Worm (Caenorhabditis elegans) whole organism, L1 larva: Measurements from ENCODE around the gene C07G1.6.

Source experiments
- C16A3.4 ChIP-seq: fragments of 150-350 bp; optimal IDR thresholded peaks from 2 replicates; lab custom pipeline; 2014; ENCODE audit warnings: missing biosample characterization, missing genetic modification characterization
- C34B4.2 ChIP-seq: sonication (generic microtip); optimal IDR thresholded peaks from 2 replicates; lab custom pipeline; 2017; ENCODE audit warnings: mild to moderate bottlenecking, missing genetic modification characterization, missing compliant biosample characterization
- alr-1 ChIP-seq: fragments of 200-800 bp; sonication (Bioruptor generic); optimal IDR thresholded peaks from 2 replicates; lab custom pipeline; 2018; ENCODE audit warnings: borderline replicate concordance, mild to moderate bottlenecking, missing genetic modification characterization, missing compliant biosample characterization
- aly-2 ChIP-seq: fragments of 150-350 bp; optimal IDR thresholded peaks from 2 replicates; lab custom pipeline; 2014; ENCODE audit warnings: missing biosample characterization, missing genetic modification characterization
- ama-1 ChIP-seq: fragments of 150-350 bp; optimal IDR thresholded peaks from 2 replicates; lab custom pipeline; 2014
- blmp-1 ChIP-seq: fragments of 150-350 bp; optimal IDR thresholded peaks from 2 replicates; lab custom pipeline; 2014; ENCODE audit warnings: missing biosample characterization, missing genetic modification characterization
- ceh-8 ChIP-seq: fragments of 200-800 bp; sonication (Bioruptor generic); optimal IDR thresholded peaks from 2 replicates; lab custom pipeline; 2018; ENCODE audit warnings: mild to moderate bottlenecking, missing genetic modification characterization, moderate library complexity, missing compliant biosample characterization
- ceh-82 ChIP-seq, 3 experiments: fragments of 150-350 bp in 1 of 3; sonication (generic microtip) in 2 of 3; optimal IDR thresholded peaks; 2 replicates each; lab custom pipeline; 2014 to 2017; ENCODE audit warnings: missing biosample characterization in 3 of 3, missing genetic modification characterization in 3 of 3
- ceh-88 ChIP-seq: fragments of 200-800 bp; sonication (Bioruptor generic); IDR thresholded peaks from 2 replicates; pipeline ENCODE4 v1.3.6; 2022; ENCODE audit warnings: missing genetic modification characterization, missing compliant biosample characterization
- efl-1 ChIP-seq, 4 experiments: fragments of 150-350 bp; optimal IDR thresholded peaks in 3 of 4; peaks in 1 of 4; 1 replicate in 1 of 4; 2 replicates in 3 of 4; lab custom pipeline; 2014; ENCODE audit warnings: missing biosample characterization in 2 of 4, missing genetic modification characterization in 2 of 4, missing genetic modification reagents in 2 of 4
- egl-13 ChIP-seq: sonication (generic microtip); optimal IDR thresholded peaks from 2 replicates; lab custom pipeline; 2016; ENCODE audit warnings: missing genotype, missing genetic modification reagents, missing genetic modification characterization, missing compliant biosample characterization
- elt-2 ChIP-seq: sonication (generic microtip); optimal IDR thresholded peaks from 2 replicates; lab custom pipeline; 2016; ENCODE audit warnings: missing genetic modification characterization, mild to moderate bottlenecking, inconsistent platforms, missing compliant biosample characterization, missing genetic modification reagents
- fkh-4 ChIP-seq: sonication (generic microtip); optimal IDR thresholded peaks from 2 replicates; lab custom pipeline; 2016; ENCODE audit warnings: missing compliant biosample characterization, missing genetic modification characterization, borderline replicate concordance
- fkh-8 ChIP-seq: sonication (generic microtip); optimal IDR thresholded peaks from 2 replicates; lab custom pipeline; 2016; ENCODE audit warnings: mild to moderate bottlenecking, missing genetic modification characterization, missing compliant biosample characterization
- fos-1 ChIP-seq: fragments of 150-350 bp; optimal IDR thresholded peaks from 2 replicates; lab custom pipeline; 2014; ENCODE audit warnings: missing biosample characterization, missing genetic modification characterization
- grh-1 ChIP-seq: fragments of 200-800 bp; sonication (Bioruptor generic); IDR thresholded peaks from 2 replicates; pipeline ENCODE4 v1.3.6; 2022; ENCODE audit warnings: missing genetic modification reagents, missing genetic modification characterization, missing compliant biosample characterization
- hlh-17 ChIP-seq: fragments of 200-800 bp; sonication (Bioruptor generic); optimal IDR thresholded peaks from 2 replicates; lab custom pipeline; 2018; ENCODE audit warnings: missing genetic modification characterization, mild to moderate bottlenecking, missing compliant biosample characterization, moderate library complexity, borderline replicate concordance
- irx-1 ChIP-seq: sonication (generic microtip); optimal IDR thresholded peaks from 2 replicates; lab custom pipeline; 2016; ENCODE audit warnings: missing genetic modification characterization, missing compliant biosample characterization
- isw-1 ChIP-seq: fragments of 200-800 bp; sonication (Bioruptor generic); IDR thresholded peaks from 2 replicates; pipeline ENCODE4 v1.3.6; 2022; ENCODE audit warnings: missing genetic modification characterization, missing compliant biosample characterization
- lin-13 ChIP-seq: fragments of 150-350 bp; optimal IDR thresholded peaks from 2 replicates; lab custom pipeline; 2014; ENCODE audit warnings: missing biosample characterization, missing genetic modification reagents, missing genetic modification characterization
- lin-14 ChIP-seq: fragments of 200-800 bp; sonication (Bioruptor generic); optimal IDR thresholded peaks from 2 replicates; lab custom pipeline; 2018; ENCODE audit warnings: mild to moderate bottlenecking, missing genetic modification characterization, moderate library complexity, missing compliant biosample characterization
- lin-15B ChIP-seq: fragments of 150-350 bp; sonication (generic microtip); optimal IDR thresholded peaks from 3 replicates; lab custom pipeline; 2014; ENCODE audit warnings: missing biosample characterization, missing genetic modification characterization
- lin-35 ChIP-seq, 2 experiments: fragments of 150-350 bp; optimal IDR thresholded peaks; 2 replicates each; lab custom pipeline; 2014; ENCODE audit warnings: missing biosample characterization in 2 of 2, missing genetic modification characterization in 2 of 2, missing genetic modification reagents in 2 of 2
- lsy-2 ChIP-seq, 2 experiments: fragments of 150-350 bp; optimal IDR thresholded peaks; 2 replicates each; lab custom pipeline; 2014; ENCODE audit warnings: missing biosample characterization in 2 of 2, missing genetic modification characterization in 2 of 2
- mdl-1 ChIP-seq, 2 experiments: fragments of 150-350 bp; optimal IDR thresholded peaks; 2 replicates each; lab custom pipeline; 2014 to 2017; ENCODE audit warnings: missing biosample characterization in 2 of 2, missing genetic modification characterization in 2 of 2, inconsistent platforms in 1 of 2
- mef-2 ChIP-seq: fragments of 150-350 bp; optimal IDR thresholded peaks from 2 replicates; lab custom pipeline; 2014; ENCODE audit warnings: missing biosample characterization, missing genetic modification characterization
- mep-1 ChIP-seq: fragments of 150-350 bp; optimal IDR thresholded peaks from 2 replicates; lab custom pipeline; 2014; ENCODE audit warnings: missing biosample characterization, missing genetic modification characterization
- nhr-11 ChIP-seq: fragments of 150-350 bp; optimal IDR thresholded peaks from 2 replicates; lab custom pipeline; 2014; ENCODE audit warnings: missing biosample characterization, missing genetic modification characterization
- nhr-12 ChIP-seq: sonication (generic microtip); optimal IDR thresholded peaks from 2 replicates; lab custom pipeline; 2017; ENCODE audit warnings: missing biosample characterization, missing genetic modification characterization
- nhr-20 ChIP-seq: sonication (generic microtip); optimal IDR thresholded peaks from 2 replicates; lab custom pipeline; 2016; ENCODE audit warnings: mild to moderate bottlenecking, missing genetic modification characterization, missing compliant biosample characterization
- nhr-237 ChIP-seq: fragments of 150-350 bp; optimal IDR thresholded peaks from 2 replicates; lab custom pipeline; 2014; ENCODE audit warnings: missing biosample characterization, missing genetic modification characterization
- nhr-47 ChIP-seq: sonication (generic microtip); optimal IDR thresholded peaks from 2 replicates; lab custom pipeline; 2016; ENCODE audit warnings: mild to moderate bottlenecking, missing genetic modification characterization, moderate library complexity, missing compliant biosample characterization
- nhr-71 ChIP-seq: sonication (generic microtip); optimal IDR thresholded peaks from 2 replicates; lab custom pipeline; 2016; ENCODE audit warnings: mild to moderate bottlenecking, missing genetic modification characterization, moderate library complexity, missing compliant biosample characterization
- nhr-77 ChIP-seq: fragments of 150-350 bp; optimal IDR thresholded peaks from 2 replicates; lab custom pipeline; 2014; ENCODE audit warnings: missing biosample characterization, missing genetic modification characterization
- nhr-85 ChIP-seq: sonication (generic microtip); peaks from one replicate; lab custom pipeline; 2016; ENCODE audit warnings: missing genetic modification characterization, inconsistent platforms, missing compliant biosample characterization
- pag-3 ChIP-seq: sonication (generic microtip); optimal IDR thresholded peaks from 2 replicates; lab custom pipeline; 2017; ENCODE audit warnings: missing genetic modification characterization, mild to moderate bottlenecking, missing compliant biosample characterization, antibody characterized with exemption, borderline replicate concordance; ENCODE audit not compliant: insufficient read depth
- rnt-1 ChIP-seq: sonication (generic microtip); optimal IDR thresholded peaks from 2 replicates; lab custom pipeline; 2016; ENCODE audit warnings: mild to moderate bottlenecking, missing genetic modification characterization, moderate library complexity, missing compliant biosample characterization
- skn-1 ChIP-seq: fragments of 150-350 bp; optimal IDR thresholded peaks from 2 replicates; lab custom pipeline; 2014; ENCODE audit warnings: missing biosample characterization, missing genetic modification characterization
- snpc-4 ChIP-seq: fragments of 150-350 bp; optimal IDR thresholded peaks from 2 replicates; lab custom pipeline; 2014; ENCODE audit warnings: missing biosample characterization, missing genetic modification characterization
- snu-23 ChIP-seq: sonication (generic microtip); optimal IDR thresholded peaks from 2 replicates; lab custom pipeline; 2016; ENCODE audit warnings: missing genetic modification characterization, missing compliant biosample characterization
- sox-4 ChIP-seq: sonication (generic microtip); optimal IDR thresholded peaks from 2 replicates; lab custom pipeline; 2016; ENCODE audit warnings: missing genetic modification characterization, missing compliant biosample characterization
- sptf-1 ChIP-seq: fragments of 150-350 bp; optimal IDR thresholded peaks from 2 replicates; lab custom pipeline; 2014; ENCODE audit warnings: missing biosample characterization, missing genetic modification characterization
- swsn-7 ChIP-seq: sonication (generic microtip); optimal IDR thresholded peaks from 2 replicates; lab custom pipeline; 2016; ENCODE audit warnings: missing genetic modification characterization, missing compliant biosample characterization
- tbx-2 ChIP-seq: sonication (generic microtip); optimal IDR thresholded peaks from 2 replicates; lab custom pipeline; 2016; ENCODE audit warnings: missing genetic modification characterization, missing compliant biosample characterization
- unc-30 ChIP-seq: sonication (generic microtip); optimal IDR thresholded peaks from 2 replicates; lab custom pipeline; 2017; ENCODE audit warnings: missing biosample characterization, missing genetic modification characterization
- unc-62 ChIP-seq: fragments of 150-350 bp; optimal IDR thresholded peaks from 2 replicates; lab custom pipeline; 2014; ENCODE audit warnings: missing biosample characterization, missing genetic modification reagents, missing genetic modification characterization
- unc-86 ChIP-seq: sonication (generic microtip); optimal IDR thresholded peaks from 2 replicates; lab custom pipeline; 2016; ENCODE audit warnings: missing genetic modification characterization, missing compliant biosample characterization
- xbp-1 ChIP-seq: sonication (generic microtip); optimal IDR thresholded peaks from 2 replicates; lab custom pipeline; 2016; ENCODE audit warnings: missing genetic modification characterization, missing compliant biosample characterization
- zag-1 ChIP-seq: fragments of 150-350 bp; optimal IDR thresholded peaks from 2 replicates; lab custom pipeline; 2014; ENCODE audit warnings: missing biosample characterization, missing genetic modification characterization
- ztf-11 ChIP-seq, 2 experiments: sonication (generic microtip); optimal IDR thresholded peaks; 2 replicates each; lab custom pipeline; 2016 to 2017; ENCODE audit warnings: missing genetic modification characterization in 2 of 2, missing biosample characterization in 1 of 2, missing compliant biosample characterization in 1 of 2

Gene C07G1.6

ce11 chrIV:8232428-8232827, 22.2 kb upstream of the C07G1.6 start:
- peak; percentile 13 for TF ChIP-seq C16A3.4 (tag; lab: Kevin White, UChicago)
- TF ChIP-seq unc-86 (tag; lab: Kevin White, UChicago) = peak; percentile 33
- peak; percentile 81 for TF ChIP-seq fkh-8 (tag; lab: Kevin White, UChicago)
- TF ChIP-seq pag-3 (tag; lab: Kevin White, UChicago) = no peak
- TF ChIP-seq efl-1 (optimal IDR thresholded peaks at IDR 0.05; lab: Kevin White, UChicago) = peak in 1 of 2 experiments; percentile 16
- TF ChIP-seq efl-1 (GFP tag; optimal IDR thresholded peaks at IDR 0.05 in 1 of 2; lab: Kevin White, UChicago) = no peak
- no peak for TF ChIP-seq ama-1 (lab: Kevin White, UChicago)
- TF ChIP-seq blmp-1 (tag; lab: Kevin White, UChicago) = peak; percentile 75
- peak; percentile 23 to 47 for TF ChIP-seq lin-35 (GFP tag; optimal IDR thresholded peaks at IDR 0.05; lab: Kevin White, UChicago)
- no peak for TF ChIP-seq lin-15B (tag; lab: Kevin White, UChicago)
- peak; percentile 63 for TF ChIP-seq nhr-71 (tag; lab: Kevin White, UChicago)
- no peak for TF ChIP-seq nhr-237 (tag; lab: Kevin White, UChicago)
- TF ChIP-seq ceh-82 (tag; optimal IDR thresholded peaks at IDR 0.05; lab: Kevin White, UChicago) = peak in 1 of 3 experiments; percentile 11
- no peak for TF ChIP-seq alr-1 (tag; lab: Kevin White, UChicago)
- TF ChIP-seq mep-1 (tag; lab: Kevin White, UChicago) = peak; percentile 37
- TF ChIP-seq irx-1 (tag; lab: Kevin White, UChicago) = peak; percentile 23
- TF ChIP-seq mdl-1 (tag; optimal IDR thresholded peaks at IDR 0.05; lab: Kevin White, UChicago) = peak in 1 of 2 experiments; percentile 39
- no peak for TF ChIP-seq C34B4.2
- TF ChIP-seq skn-1 = no peak
- no peak for TF ChIP-seq unc-30 (tag; lab: Kevin White, UChicago)
- no peak for TF ChIP-seq snpc-4
- TF ChIP-seq lin-13 (GFP tag; lab: Kevin White, UChicago) = no peak
- no peak for TF ChIP-seq rnt-1 (tag; lab: Kevin White, UChicago)
- no peak for TF ChIP-seq ceh-8 (GFP tag; lab: Kevin White, UChicago)
- no peak for TF ChIP-seq isw-1 (GFP tag; lab: Robert Waterston, UW)
- TF ChIP-seq swsn-7 (tag; lab: Kevin White, UChicago) = peak; percentile 40
- TF ChIP-seq nhr-47 (tag; lab: Kevin White, UChicago) = peak; percentile 34
- no peak for TF ChIP-seq egl-13 (tag; lab: Kevin White, UChicago)
- no peak for TF ChIP-seq aly-2 (tag; lab: Kevin White, UChicago)
- TF ChIP-seq ceh-88 (GFP tag; lab: Robert Waterston, UW) = no peak
- peak; percentile 36 for TF ChIP-seq nhr-20
- peak; percentile 78 for TF ChIP-seq lin-14 (GFP tag; lab: Kevin White, UChicago)
- TF ChIP-seq tbx-2 = peak; percentile 23
- peak; percentile 10 to 56 for TF ChIP-seq lsy-2 (tag; optimal IDR thresholded peaks at IDR 0.05; lab: Kevin White, UChicago)
- TF ChIP-seq unc-62 (GFP tag; lab: Kevin White, UChicago) = no peak
- no peak for TF ChIP-seq ztf-11 (tag; optimal IDR thresholded peaks at IDR 0.05; lab: Kevin White, UChicago)
- no peak for TF ChIP-seq sox-4 (tag; lab: Kevin White, UChicago)
- no peak for TF ChIP-seq nhr-77 (tag; lab: Kevin White, UChicago)
- peak; percentile 45 for TF ChIP-seq snu-23 (GFP tag; lab: Kevin White, UChicago)
- TF ChIP-seq nhr-12 (tag; lab: Kevin White, UChicago) = no peak
- TF ChIP-seq nhr-11 (tag; lab: Kevin White, UChicago) = peak; percentile 16

ce11 chrIV:8229523-8229922, 19.3 kb upstream of the C07G1.6 start:
- TF ChIP-seq grh-1 (GFP tag; lab: Robert Waterston, UW) (no peak), fos-1 (tag; lab: Kevin White, UChicago) (no peak), nhr-20 (peak; percentile 87), ceh-82 (tag; optimal IDR thresholded peaks at IDR 0.05; lab: Kevin White, UChicago) (no peak), efl-1 (optimal IDR thresholded peaks at IDR 0.05; lab: Kevin White, UChicago) (peak; percentile 14 to 17), efl-1 (GFP tag; optimal IDR thresholded peaks at IDR 0.05 in 1 of 2; lab: Kevin White, UChicago) (no peak), nhr-85 (peak; percentile 85), ztf-11 (tag; optimal IDR thresholded peaks at IDR 0.05; lab: Kevin White, UChicago) (no peak), irx-1 (tag; lab: Kevin White, UChicago) (no peak), tbx-2 (peak; percentile 63), nhr-47 (tag; lab: Kevin White, UChicago) (peak; percentile 39), mef-2 (no peak), hlh-17 (GFP tag; lab: Kevin White, UChicago) (no peak), sptf-1 (tag; lab: Kevin White, UChicago) (no peak), isw-1 (GFP tag; lab: Robert Waterston, UW) (no peak), fkh-4 (no peak), lsy-2 (tag; optimal IDR thresholded peaks at IDR 0.05; lab: Kevin White, UChicago) (peak in 1 of 2 experiments; percentile 35), elt-2 (tag; lab: Kevin White, UChicago) (peak; percentile 76), zag-1 (no peak), xbp-1 (peak; percentile 20), lin-35 (GFP tag; optimal IDR thresholded peaks at IDR 0.05; lab: Kevin White, UChicago) (peak in 1 of 2 experiments; percentile 56), nhr-237 (tag; lab: Kevin White, UChicago) (no peak), unc-86 (tag; lab: Kevin White, UChicago) (no peak)
